Worm (Caenorhabditis elegans) whole organism, L3 larva: ENCODE data around the gene pqn-22.
"Not testable (repeated sequence)": the region's sequence is repeated elsewhere in the genome, so short reads cannot be mapped to it uniquely, and the experiment has no call there.

Experiments
- ama-1 ChIP-seq: fragments of 150-350 bp; optimal IDR thresholded peaks from 2 replicates; lab custom pipeline; 2018
- elt-3 ChIP-seq, 3 experiments: fragments of 150-350 bp in 1 of 3; sonication (generic microtip) in 2 of 3; optimal IDR thresholded peaks; 2 replicates in 2 of 3; 4 replicates in 1 of 3; lab custom pipeline; 2014 to 2017; ENCODE audit warnings: missing biosample characterization in 3 of 3, missing genetic modification characterization in 3 of 3
- nfya-1 ChIP-seq: sonication (generic microtip); optimal IDR thresholded peaks from 2 replicates; lab custom pipeline; 2017; ENCODE audit warnings: missing genetic modification characterization, mild to moderate bottlenecking, missing compliant biosample characterization, antibody characterized with exemption, moderate library complexity; ENCODE audit not compliant: insufficient read depth
- nhr-237 ChIP-seq: fragments of 150-350 bp; optimal IDR thresholded peaks from 2 replicates; lab custom pipeline; 2014; ENCODE audit warnings: missing biosample characterization, missing genetic modification characterization
- nhr-77 ChIP-seq: fragments of 150-350 bp; optimal IDR thresholded peaks from 2 replicates; lab custom pipeline; 2014; ENCODE audit warnings: missing biosample characterization, missing genetic modification characterization
- skn-1 ChIP-seq: fragments of 150-350 bp; optimal IDR thresholded peaks from 2 replicates; lab custom pipeline; 2014; ENCODE audit warnings: missing biosample characterization, missing genetic modification characterization
- unc-39 ChIP-seq: sonication (generic microtip); optimal IDR thresholded peaks from 4 replicates; lab custom pipeline; 2017; ENCODE audit warnings: missing biosample characterization, missing genetic modification characterization
- zag-1 ChIP-seq: fragments of 150-350 bp; optimal IDR thresholded peaks from 2 replicates; lab custom pipeline; 2014; ENCODE audit warnings: missing biosample characterization, missing genetic modification characterization
- ztf-11 ChIP-seq: fragments of 150-350 bp; optimal IDR thresholded peaks from 2 replicates; lab custom pipeline; 2014; ENCODE audit warnings: missing biosample characterization, missing genetic modification characterization

DNA sequence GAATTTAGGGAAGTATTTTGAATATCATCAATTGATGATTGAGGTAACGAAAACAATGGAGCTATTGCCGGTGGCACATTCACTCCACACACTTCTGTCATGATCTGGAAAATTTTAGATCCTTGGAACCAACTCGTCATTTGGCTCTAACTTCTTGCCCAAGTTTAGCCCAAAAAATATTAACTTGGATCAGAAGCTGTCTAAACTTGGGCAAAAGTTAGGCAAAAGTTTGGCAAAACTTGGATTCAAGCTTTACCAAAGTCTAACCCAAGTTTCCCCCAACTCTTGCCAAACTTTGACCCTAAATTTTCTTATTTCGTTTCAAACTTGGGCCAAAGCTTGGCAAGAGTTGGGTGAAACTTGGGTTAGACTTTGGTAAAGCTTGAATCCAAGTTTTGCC, at the start of gene pqn-22:
- not testable (repeated sequence) for TF ChIP-seq unc-39 (tag; lab: Kevin White, UChicago); zag-1 (tag; lab: Kevin White, UChicago); ama-1; nhr-77 (tag; lab: Kevin White, UChicago); ztf-11 (tag; lab: Kevin White, UChicago); nfya-1 (tag; lab: Kevin White, UChicago); skn-1 (tag; lab: Kevin White, UChicago); nhr-237 (tag; lab: Kevin White, UChicago); elt-3 (tag; optimal IDR thresholded peaks at IDR 0.05; lab: Kevin White, UChicago)
